Fruit fly (Drosophila melanogaster) whole organism, embryonic: ENCODE measurements around the gene CG32095.

Experiments used
- B-H2 ChIP-seq: fragments of 200-800 bp; sonication (Bioruptor generic); optimal IDR thresholded peaks from 2 replicates; lab custom pipeline; 2018; ENCODE audit warnings: missing biosample characterization, mild to moderate bottlenecking, missing genetic modification characterization
- CG14965 ChIP-seq: fragments of 200-800 bp; sonication (Bioruptor generic); optimal IDR thresholded peaks from 2 replicates; lab custom pipeline; 2016; ENCODE audit warnings: missing biosample characterization, missing genetic modification characterization, borderline replicate concordance
- CG15514 ChIP-seq: fragments of 200-800 bp; sonication (Bioruptor generic); optimal IDR thresholded peaks from 3 replicates; lab custom pipeline; 2017; ENCODE audit warnings: missing biosample characterization, missing genetic modification characterization, mild to moderate bottlenecking, moderate library complexity, missing genetic modification reagents
- Drgx ChIP-seq: fragments of 200-800 bp; sonication (Bioruptor generic); IDR thresholded peaks from 2 replicates; pipeline ENCODE4 v1.3.6; 2022; ENCODE audit warnings: missing biosample characterization, missing genetic modification characterization
- Spps ChIP-seq: fragments of 200-800 bp; sonication (Bioruptor generic); optimal IDR thresholded peaks from 2 replicates; lab custom pipeline; 2018; ENCODE audit warnings: missing biosample characterization, mild to moderate bottlenecking, missing genetic modification characterization
- ind ChIP-seq: fragments of 200-800 bp; sonication (Bioruptor generic); optimal IDR thresholded peaks from 3 replicates; lab custom pipeline; 2016; ENCODE audit warnings: missing biosample characterization, missing genetic modification characterization

DNA sequence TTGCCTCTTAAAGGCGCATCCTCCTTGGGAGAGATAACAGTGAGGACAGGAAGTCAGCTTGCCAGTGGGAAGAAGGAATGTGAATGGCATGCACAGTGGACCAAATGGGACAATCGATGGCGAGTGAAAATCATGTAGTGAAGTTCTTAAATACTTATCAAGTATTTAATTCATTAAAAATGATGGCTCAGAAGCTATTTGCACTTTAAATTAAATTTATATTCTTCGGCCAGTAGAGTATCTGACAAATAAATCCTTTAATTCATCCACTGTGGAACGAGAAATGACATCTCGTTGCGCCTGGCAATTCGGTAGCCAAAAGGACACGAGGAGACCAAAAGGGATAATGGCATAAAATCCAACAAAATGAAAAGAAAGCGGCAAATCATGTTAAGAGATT is 43.8 kb upstream of the CG32095 start:
- TF ChIP-seq CG15514 (GFP tag; lab: Kevin White, UChicago) (no peak), CG14965 (GFP tag; lab: Kevin White, UChicago) (no peak), Drgx (GFP tag; lab: Robert Waterston, UW) (no peak), ind (GFP tag; lab: Kevin White, UChicago) (no peak), B-H2 (GFP tag; lab: Kevin White, UChicago) (no peak), Spps (no peak)
